Worm (Caenorhabditis elegans): ENCODE measurements around the gene best-9.

ce11 chrIV:6535908-6536307 is 24.6 kb upstream of the best-9 start, which contains the start of gene C01G5.3:
- TF ChIP-seq skn-1 (tag; optimal IDR thresholded peaks at IDR 0.05) = no peak
- TF ChIP-seq ama-1 (optimal IDR thresholded peaks at IDR 0.05) = no peak

Measured in whole organism, L1 larva.